Worm (Caenorhabditis elegans): ENCODE results near the gene str-32.

Gene str-32

DNA sequence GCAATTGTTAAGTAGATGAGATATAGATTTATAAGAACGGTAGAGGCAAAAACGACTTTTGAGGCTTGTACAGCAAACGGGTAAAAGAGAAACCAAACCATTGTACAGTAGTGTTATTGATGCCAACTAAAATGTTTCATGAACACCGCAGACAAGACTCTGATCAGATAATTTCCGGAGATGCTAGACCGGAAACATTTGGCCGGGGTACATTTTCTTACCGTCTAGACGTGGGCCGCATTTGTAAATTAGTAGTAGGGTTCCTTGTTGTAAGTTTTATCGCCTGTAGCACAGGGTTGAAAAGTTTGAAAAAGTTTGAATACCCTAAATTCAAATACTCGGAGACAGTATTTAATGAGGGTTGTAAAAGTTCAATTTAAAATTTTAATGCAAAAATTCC, at the start of gene str-32:
Gene str-32, minus strand, starts transcription at position 101 of the 400 bp plus-strand sequence.
- no peak for TF ChIP-seq hnd-1 (tag; optimal IDR thresholded peaks at IDR 0.05)
- no peak for TF ChIP-seq ama-1 (optimal IDR thresholded peaks at IDR 0.05)
- no peak for TF ChIP-seq scrt-1 (GFP tag; IDR thresholded peaks at IDR 0.05)
- TF ChIP-seq tra-4 (tag; optimal IDR thresholded peaks at IDR 0.05) = no peak
- no peak for TF ChIP-seq hmg-4 (GFP tag; optimal IDR thresholded peaks at IDR 0.05)
- no peak for TF ChIP-seq ets-7 (tag; optimal IDR thresholded peaks at IDR 0.05)
- TF ChIP-seq hmbx-1 (tag; optimal IDR thresholded peaks at IDR 0.05) = no peak
- TF ChIP-seq ceh-13 (GFP tag; optimal IDR thresholded peaks at IDR 0.05) = no peak

DNA sequence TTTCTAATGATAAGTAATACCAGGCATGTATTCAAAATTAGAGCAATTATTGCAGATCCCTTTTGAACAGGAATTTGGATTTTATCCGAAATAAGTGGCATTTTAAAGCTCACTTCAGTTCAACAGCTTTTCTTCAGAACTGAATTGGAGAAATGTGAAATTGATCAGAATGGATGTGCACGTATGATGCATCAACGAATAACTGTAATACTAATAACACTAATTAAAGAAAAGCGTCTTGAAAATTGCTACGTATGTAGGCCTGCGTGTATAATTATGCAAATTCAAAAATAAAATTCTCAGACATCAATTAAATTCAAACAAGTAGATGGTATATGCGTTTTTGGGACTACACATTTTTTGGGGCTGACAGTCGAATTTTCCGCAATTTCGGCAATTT, 48.6 kb upstream of the str-32 start, which contains the start of gene str-205:
Gene str-205, minus strand, starts transcription at position 101 of the 400 bp plus-strand sequence.
- TF ChIP-seq F13C5.2 (tag; optimal IDR thresholded peaks at IDR 0.05) = no peak
- TF ChIP-seq ceh-13 (GFP tag; optimal IDR thresholded peaks at IDR 0.05) = no peak
- no peak for TF ChIP-seq ceh-36 (tag; optimal IDR thresholded peaks at IDR 0.05)
- no peak for TF ChIP-seq ama-1 (optimal IDR thresholded peaks at IDR 0.05)
- no peak for TF ChIP-seq tra-4 (tag; optimal IDR thresholded peaks at IDR 0.05)

DNA sequence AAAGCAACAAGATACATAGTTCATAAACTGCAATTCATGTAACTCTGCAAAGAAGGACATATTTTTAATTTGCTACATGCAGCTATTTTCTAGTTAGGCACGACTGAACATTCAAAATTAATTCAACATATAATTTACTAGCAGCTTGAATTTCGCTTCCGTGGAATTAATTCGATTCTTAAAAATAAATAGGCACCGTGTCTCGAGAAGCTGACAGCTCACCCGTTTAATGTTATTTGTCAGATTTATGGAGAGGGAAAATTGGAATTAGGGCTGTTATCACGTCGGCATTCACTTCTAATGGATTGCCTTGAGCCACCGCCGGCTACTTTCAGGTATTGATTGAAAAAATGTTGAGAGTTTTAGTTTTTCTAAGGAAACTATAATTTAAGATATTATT, 45.1 kb upstream of the str-32 start, which contains the start of gene srh-21:
Gene srh-21, plus strand, starts transcription at position 301 of the 400 bp plus-strand sequence.
- TF ChIP-seq tbx-11 (GFP tag; IDR thresholded peaks at IDR 0.05) = no peak
- no peak for TF ChIP-seq hmg-4 (GFP tag; optimal IDR thresholded peaks at IDR 0.05)
- TF ChIP-seq ceh-13 (GFP tag; optimal IDR thresholded peaks at IDR 0.05) = no peak
- no peak for TF ChIP-seq hnd-1 (tag; optimal IDR thresholded peaks at IDR 0.05)

DNA sequence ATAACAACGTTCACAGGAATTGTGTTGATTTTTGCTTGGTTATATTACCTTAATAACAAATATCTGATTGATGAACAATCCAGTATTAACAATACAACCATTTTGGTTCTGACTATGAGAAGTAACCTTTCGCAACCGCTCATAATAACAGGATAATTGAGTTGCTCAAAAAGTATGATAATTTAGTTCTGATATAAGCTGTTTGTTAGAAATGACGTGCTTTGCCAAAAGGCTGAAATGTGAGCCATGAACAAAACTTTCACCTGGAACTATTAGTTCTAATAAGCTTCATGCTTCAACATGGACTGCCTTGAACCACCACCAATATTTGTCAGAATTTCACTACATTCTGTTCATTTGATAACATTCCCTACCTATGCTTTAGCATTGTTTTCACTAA, 43.3 kb upstream of the str-32 start, which contains the start of gene srh-20:
Gene srh-20, plus strand, starts transcription at position 301 of the 400 bp plus-strand sequence.
- TF ChIP-seq aly-1 (tag; optimal IDR thresholded peaks at IDR 0.05) (no peak), ets-7 (tag; optimal IDR thresholded peaks at IDR 0.05) (no peak), ceh-36 (tag; optimal IDR thresholded peaks at IDR 0.05) (no peak), ceh-13 (GFP tag; optimal IDR thresholded peaks at IDR 0.05) (no peak), flt-1 (GFP tag; IDR thresholded peaks at IDR 0.05) (no peak), B0310.2 (tag; optimal IDR thresholded peaks at IDR 0.05) (no peak), pes-1 (GFP tag; IDR thresholded peaks at IDR 0.05) (no peak), scrt-1 (GFP tag; IDR thresholded peaks at IDR 0.05) (no peak), F13C5.2 (tag; optimal IDR thresholded peaks at IDR 0.05) (no peak), tbx-11 (GFP tag; IDR thresholded peaks at IDR 0.05) (no peak), tra-4 (tag; optimal IDR thresholded peaks at IDR 0.05) (no peak), sea-1 (GFP tag; conservative IDR thresholded peaks at IDR 0.05) (no peak), tbx-37 (GFP tag; conservative IDR thresholded peaks at IDR 0.05) (no peak), hmbx-1 (tag; optimal IDR thresholded peaks at IDR 0.05) (no peak), ama-1 (optimal IDR thresholded peaks at IDR 0.05) (no peak), hnd-1 (tag; optimal IDR thresholded peaks at IDR 0.05) (no peak), hmg-4 (GFP tag; optimal IDR thresholded peaks at IDR 0.05) (no peak)

DNA sequence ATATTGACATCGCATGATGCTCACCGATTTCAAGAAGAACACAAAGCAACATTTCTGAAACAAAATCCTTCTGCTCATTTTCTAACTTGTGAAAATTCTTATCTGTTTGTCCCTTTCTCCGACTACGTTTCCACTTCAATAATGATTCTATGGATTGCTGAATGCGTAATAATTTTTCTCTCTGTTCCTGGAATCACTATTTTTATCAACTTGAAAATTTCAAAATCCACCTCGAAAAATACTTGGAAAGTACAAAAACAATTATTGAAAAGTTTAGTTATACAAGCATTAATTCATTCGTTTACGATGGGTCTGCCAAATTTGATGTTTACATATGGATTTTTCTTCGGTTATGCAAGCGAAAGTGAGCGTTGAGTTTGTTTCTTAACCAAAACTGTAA, 40.7 kb upstream of the str-32 start, which contains the start of gene srh-22:
Gene srh-22, plus strand, starts transcription at position 301 of the 400 bp plus-strand sequence.
- no peak for TF ChIP-seq scrt-1 (GFP tag; IDR thresholded peaks at IDR 0.05)
- TF ChIP-seq pes-1 (GFP tag; IDR thresholded peaks at IDR 0.05) = no peak
- TF ChIP-seq ets-7 (tag; optimal IDR thresholded peaks at IDR 0.05) = no peak
- no peak for TF ChIP-seq B0310.2 (tag; optimal IDR thresholded peaks at IDR 0.05)
- no peak for TF ChIP-seq flt-1 (GFP tag; IDR thresholded peaks at IDR 0.05)
- TF ChIP-seq sea-1 (GFP tag; conservative IDR thresholded peaks at IDR 0.05) = no peak
- TF ChIP-seq tra-4 (tag; optimal IDR thresholded peaks at IDR 0.05) = no peak
- TF ChIP-seq ceh-36 (tag; optimal IDR thresholded peaks at IDR 0.05) = no peak
- TF ChIP-seq ceh-13 (GFP tag; optimal IDR thresholded peaks at IDR 0.05) = no peak
- TF ChIP-seq tbx-37 (GFP tag; conservative IDR thresholded peaks at IDR 0.05) = no peak

DNA sequence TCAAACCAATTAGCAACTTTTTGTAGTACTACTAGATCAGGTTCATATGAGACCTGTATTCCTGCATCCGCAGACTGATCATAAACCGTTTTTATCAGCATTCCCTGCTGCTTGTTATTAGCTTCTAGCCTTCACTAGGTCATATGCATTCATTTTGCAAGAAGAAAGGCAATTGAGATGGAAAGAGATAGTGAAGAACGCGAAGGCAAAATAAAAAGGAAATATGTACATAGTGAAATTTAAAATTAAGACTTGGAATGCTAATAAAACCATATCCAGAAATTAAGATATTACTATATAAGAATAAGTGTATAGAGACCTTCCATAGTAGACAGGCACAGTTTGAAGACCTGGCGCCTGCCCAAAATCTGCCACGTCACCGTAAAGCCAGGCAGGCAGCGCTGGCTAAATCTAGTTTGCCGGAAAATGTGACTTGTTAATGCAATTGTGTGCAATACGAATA, 39.4 kb upstream of the str-32 start, which contains the start of the genes C02E7.8 and srh-23:
Gene C02E7.8, minus strand, starts transcription at position 101 of the 463 bp plus-strand sequence.
Gene srh-23, plus strand, starts transcription at position 413 of the 463 bp plus-strand sequence.
- no peak for TF ChIP-seq ceh-13 (GFP tag; optimal IDR thresholded peaks at IDR 0.05)
- no peak for TF ChIP-seq tbx-37 (GFP tag; conservative IDR thresholded peaks at IDR 0.05)
- no peak for TF ChIP-seq ceh-36 (tag; optimal IDR thresholded peaks at IDR 0.05)
- no peak for TF ChIP-seq sea-1 (GFP tag; conservative IDR thresholded peaks at IDR 0.05)
- TF ChIP-seq tra-4 (tag; optimal IDR thresholded peaks at IDR 0.05) = no peak
- no peak for TF ChIP-seq hmbx-1 (tag; optimal IDR thresholded peaks at IDR 0.05)
- no peak for TF ChIP-seq hnd-1 (tag; optimal IDR thresholded peaks at IDR 0.05)
- TF ChIP-seq flt-1 (GFP tag; IDR thresholded peaks at IDR 0.05) = no peak
- TF ChIP-seq tbx-11 (GFP tag; IDR thresholded peaks at IDR 0.05) = no peak
- TF ChIP-seq scrt-1 (GFP tag; IDR thresholded peaks at IDR 0.05) = no peak
- no peak for TF ChIP-seq ama-1 (optimal IDR thresholded peaks at IDR 0.05)

DNA sequence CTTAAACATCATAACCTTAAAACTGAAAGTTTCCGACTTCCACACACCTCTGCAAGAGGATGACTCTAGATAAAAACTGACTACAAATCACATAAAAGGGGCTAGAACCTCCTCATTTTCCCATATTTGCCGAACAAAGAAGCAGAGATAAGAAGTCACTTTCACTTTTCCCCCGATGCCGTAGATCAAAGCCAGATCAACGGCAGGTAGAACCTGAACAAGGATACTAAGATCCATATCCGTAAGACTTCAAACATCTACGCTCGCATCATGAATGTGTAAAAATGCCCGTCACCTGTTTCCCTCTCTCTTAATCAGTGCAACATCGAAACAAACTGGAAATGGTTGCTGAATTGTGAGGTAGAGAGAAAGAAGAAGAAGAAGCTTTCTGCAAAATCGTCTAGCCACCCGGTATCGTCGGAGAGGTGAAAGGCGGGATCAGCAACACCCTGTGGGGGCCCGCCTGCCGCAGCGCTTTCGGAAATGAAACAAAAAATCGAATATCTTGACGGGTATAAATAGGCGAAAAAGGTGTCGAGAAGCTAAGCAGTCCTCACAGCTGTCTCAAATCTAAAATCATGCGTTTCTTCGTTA, 37.5 kb upstream of the str-32 start, which contains the start of gene C02E7.6:
Gene C02E7.6, plus strand, starts transcription at position 544 of the 594 bp plus-strand sequence.
- TF ChIP-seq sea-1 (GFP tag; conservative IDR thresholded peaks at IDR 0.05) (no peak), B0310.2 (tag; optimal IDR thresholded peaks at IDR 0.05) (no peak), tra-4 (tag; optimal IDR thresholded peaks at IDR 0.05) (no peak)

DNA sequence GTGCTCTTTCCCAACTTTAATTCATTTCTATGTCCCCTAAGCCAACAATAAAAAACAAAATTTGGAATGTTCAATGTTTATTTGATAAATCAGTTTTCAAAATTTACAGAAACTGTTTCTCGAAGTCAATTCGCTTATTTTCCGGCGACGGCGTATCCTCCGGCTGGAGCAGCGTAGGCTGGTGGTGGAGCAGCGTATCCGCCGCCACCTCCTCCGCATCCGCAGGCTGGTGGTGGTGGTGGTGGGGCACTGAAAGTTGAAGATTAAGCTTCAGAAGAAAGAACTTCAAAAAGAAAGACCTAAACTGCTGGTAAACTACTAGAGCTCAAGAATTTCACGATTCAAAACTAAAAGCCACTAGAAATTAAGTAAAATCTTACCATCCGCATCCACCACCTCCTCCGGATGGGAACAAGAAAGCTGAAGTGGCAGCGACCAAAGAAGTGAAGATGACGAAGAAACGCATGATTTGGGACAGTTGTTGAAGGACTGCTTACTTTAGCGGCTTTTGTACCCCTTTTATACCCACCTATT, 36.9 kb upstream of the str-32 start, which contains the start of gene C02E7.7:
Gene C02E7.7, minus strand, starts transcription at position 484 of the 534 bp plus-strand sequence.
- no peak for TF ChIP-seq hmg-4 (GFP tag; optimal IDR thresholded peaks at IDR 0.05)
- TF ChIP-seq tra-4 (tag; optimal IDR thresholded peaks at IDR 0.05) = no peak
- no peak for TF ChIP-seq hnd-1 (tag; optimal IDR thresholded peaks at IDR 0.05)
- no peak for TF ChIP-seq B0310.2 (tag; optimal IDR thresholded peaks at IDR 0.05)
- TF ChIP-seq ama-1 (optimal IDR thresholded peaks at IDR 0.05) = no peak
- TF ChIP-seq ets-7 (tag; optimal IDR thresholded peaks at IDR 0.05) = no peak
- no peak for TF ChIP-seq pes-1 (GFP tag; IDR thresholded peaks at IDR 0.05)
- no peak for TF ChIP-seq tbx-11 (GFP tag; IDR thresholded peaks at IDR 0.05)
- no peak for TF ChIP-seq scrt-1 (GFP tag; IDR thresholded peaks at IDR 0.05)
- no peak for TF ChIP-seq ceh-36 (tag; optimal IDR thresholded peaks at IDR 0.05)
- no peak for TF ChIP-seq flt-1 (GFP tag; IDR thresholded peaks at IDR 0.05)
- no peak for TF ChIP-seq F13C5.2 (tag; optimal IDR thresholded peaks at IDR 0.05)
- no peak for TF ChIP-seq sea-1 (GFP tag; conservative IDR thresholded peaks at IDR 0.05)
- TF ChIP-seq ceh-13 (GFP tag; optimal IDR thresholded peaks at IDR 0.05) = no peak

Measured in whole organism, early embryonic.